Fruit fly (Drosophila melanogaster) whole organism, embryonic: ENCODE measurements around the gene CkIIalpha-i3.
A peak's percentile ranks its signal among the peaks of the same experiment; 100 is the strongest.

Experiments used
- Asciz ChIP-seq: fragments of 200-800 bp; sonication (Bioruptor generic); optimal IDR thresholded peaks from 2 replicates; lab custom pipeline; 2017; ENCODE audit warnings: missing biosample characterization, mild to moderate bottlenecking, missing genetic modification characterization, missing genetic modification reagents
- CG10462 ChIP-seq: fragments of 200-800 bp; sonication (Bioruptor generic); optimal IDR thresholded peaks from 2 replicates; lab custom pipeline; 2016; ENCODE audit warnings: missing biosample characterization, missing genetic modification characterization
- CG12659 ChIP-seq: fragments of 200-800 bp; sonication (Bioruptor generic); optimal IDR thresholded peaks from 3 replicates; lab custom pipeline; 2017; ENCODE audit warnings: mild to moderate bottlenecking, missing biosample characterization, missing genetic modification reagents, missing genetic modification characterization
- CG13296 ChIP-seq: fragments of 200-800 bp; sonication (Bioruptor generic); optimal IDR thresholded peaks from 3 replicates; lab custom pipeline; 2018; ENCODE audit warnings: missing biosample characterization, mild to moderate bottlenecking, missing genetic modification characterization
- CG13424 ChIP-seq: fragments of 200-800 bp; sonication (Bioruptor generic); optimal IDR thresholded peaks from 2 replicates; lab custom pipeline; 2019; ENCODE audit warnings: missing biosample characterization, mild to moderate bottlenecking, missing genetic modification characterization, moderate library complexity
- CG14441 ChIP-seq: fragments of 200-800 bp; sonication (Bioruptor generic); IDR thresholded peaks from 2 replicates; pipeline ENCODE4 v1.3.6; 2022; ENCODE audit warnings: missing biosample characterization, missing genetic modification characterization
- CG17829 ChIP-seq: fragments of 200-800 bp; optimal IDR thresholded peaks from 2 replicates; lab custom pipeline; 2019; ENCODE audit warnings: missing biosample characterization, mild to moderate bottlenecking, missing genetic modification characterization, moderate library complexity
- CG18599 ChIP-seq: fragments of 200-800 bp; sonication (Bioruptor generic); optimal IDR thresholded peaks from 3 replicates; lab custom pipeline; 2017; ENCODE audit warnings: missing biosample characterization, missing genetic modification characterization, mild to moderate bottlenecking, moderate library complexity, missing genetic modification reagents
- CG30403 ChIP-seq: fragments of 200-800 bp; sonication (Bioruptor generic); optimal IDR thresholded peaks from 3 replicates; lab custom pipeline; 2016; ENCODE audit warnings: missing biosample characterization, missing genetic modification characterization
- CG30431 ChIP-seq: fragments of 200-800 bp; sonication (Bioruptor generic); optimal IDR thresholded peaks from 2 replicates; lab custom pipeline; 2017; ENCODE audit warnings: missing biosample characterization, missing genetic modification characterization
- CG3281 ChIP-seq: fragments of 200-800 bp; sonication (Bioruptor generic); optimal IDR thresholded peaks from 3 replicates; lab custom pipeline; 2017; ENCODE audit warnings: missing biosample characterization, mild to moderate bottlenecking, missing genetic modification characterization
- CG34422 ChIP-seq: fragments of 200-800 bp; sonication (Bioruptor generic); IDR thresholded peaks from 3 replicates; pipeline ENCODE4 v1.3.6; 2022; ENCODE audit warnings: missing biosample characterization, missing genetic modification characterization
- CG4282 ChIP-seq: fragments of 200-800 bp; sonication (Bioruptor generic); optimal IDR thresholded peaks from 2 replicates; lab custom pipeline; 2016; ENCODE audit warnings: missing biosample characterization, missing genetic modification characterization
- CG4424 ChIP-seq: fragments of 200-800 bp; sonication (Bioruptor generic); optimal IDR thresholded peaks from 3 replicates; lab custom pipeline; 2016; ENCODE audit warnings: missing biosample characterization, missing genetic modification characterization
- CG6854 ChIP-seq: fragments of 200-800 bp; sonication (Bioruptor generic); optimal IDR thresholded peaks from 3 replicates; lab custom pipeline; 2017; ENCODE audit warnings: missing biosample characterization, mild to moderate bottlenecking, missing genetic modification characterization
- CG8388 ChIP-seq: fragments of 200-800 bp; sonication (Bioruptor generic); optimal IDR thresholded peaks from 2 replicates; lab custom pipeline; 2019; ENCODE audit warnings: missing biosample characterization, mild to moderate bottlenecking, missing genetic modification characterization, moderate library complexity
- CG9932 ChIP-seq: fragments of 200-800 bp; sonication (Bioruptor generic); IDR thresholded peaks from 2 replicates; pipeline ENCODE4 v1.3.6; 2022; ENCODE audit warnings: missing biosample characterization, missing genetic modification characterization
- CTCF ChIP-seq: fragments of 200-800 bp; sonication (Bioruptor generic); optimal IDR thresholded peaks from 2 replicates; lab custom pipeline; 2017; ENCODE audit warnings: missing biosample characterization, mild to moderate bottlenecking, missing genetic modification characterization, moderate library complexity
- D ChIP-seq, 2 experiments: fragments of 200-800 bp in 1 of 2; fragments of >200 bp in 1 of 2; sonication (Bioruptor generic) in 1 of 2; optimal IDR thresholded peaks; 2 replicates in 1 of 2; 3 replicates in 1 of 2; lab custom pipeline; 2017; ENCODE audit warnings: mild to moderate bottlenecking in 1 of 2, missing biosample characterization in 1 of 2, missing genetic modification characterization in 1 of 2, missing genetic modification reagents in 1 of 2
- Dek ChIP-seq: fragments of 200-800 bp; sonication (Bioruptor generic); optimal IDR thresholded peaks from 3 replicates; lab custom pipeline; 2019; ENCODE audit warnings: missing biosample characterization, mild to moderate bottlenecking, missing genetic modification characterization, moderate library complexity
- E2f2 ChIP-seq: fragments of 200-800 bp; sonication (Bioruptor generic); IDR thresholded peaks from 2 replicates; pipeline ENCODE4 v1.3.6; 2022; ENCODE audit warnings: missing biosample characterization, missing genetic modification characterization
- Fer2 ChIP-seq: fragments of 200-800 bp; sonication (Bioruptor generic); optimal IDR thresholded peaks from 2 replicates; lab custom pipeline; 2018; ENCODE audit warnings: missing biosample characterization, mild to moderate bottlenecking, missing genetic modification characterization, moderate library complexity
- HLH3B ChIP-seq: fragments of 200-800 bp; sonication (Bioruptor generic); IDR thresholded peaks from 2 replicates; pipeline ENCODE4 v1.3.6; 2022; ENCODE audit warnings: missing biosample characterization, missing genetic modification characterization
- HmgZ ChIP-seq: fragments of 200-800 bp; sonication (Bioruptor generic); optimal IDR thresholded peaks from 2 replicates; lab custom pipeline; 2018; ENCODE audit warnings: missing biosample characterization, mild to moderate bottlenecking, missing genetic modification characterization
- Mad ChIP-seq: fragments of 200-800 bp; sonication (Bioruptor generic); optimal IDR thresholded peaks from 2 replicates; lab custom pipeline; 2016; ENCODE audit warnings: missing biosample characterization, missing genetic modification characterization
- Mes4 ChIP-seq: fragments of 200-800 bp; sonication (Bioruptor generic); optimal IDR thresholded peaks from 2 replicates; lab custom pipeline; 2016; ENCODE audit warnings: missing biosample characterization, missing genetic modification characterization
- Opbp ChIP-seq: fragments of 200-800 bp; sonication (Bioruptor generic); IDR thresholded peaks from 3 replicates; pipeline ENCODE4 v1.3.6; 2022; ENCODE audit warnings: missing biosample characterization, missing genetic modification characterization; ENCODE audit not compliant: partially characterized antibody
- Ptx1 ChIP-seq: fragments of 200-800 bp; sonication (Bioruptor generic); IDR thresholded peaks from 2 replicates; pipeline ENCODE4 v1.3.6; 2022; ENCODE audit warnings: missing biosample characterization, missing genetic modification characterization
- Rfx ChIP-seq: fragments of 200-800 bp; sonication (Bioruptor generic); IDR thresholded peaks from 2 replicates; pipeline ENCODE4 v1.3.6; 2022; ENCODE audit warnings: missing biosample characterization, missing genetic modification characterization
- Six4 ChIP-seq: fragments of 200-800 bp; sonication (Bioruptor generic); optimal IDR thresholded peaks from 2 replicates; lab custom pipeline; 2016; ENCODE audit warnings: missing biosample characterization, missing genetic modification characterization
- Sry-β ChIP-seq: fragments of 200-800 bp; sonication (Bioruptor generic); optimal IDR thresholded peaks from 2 replicates; lab custom pipeline; 2018; ENCODE audit warnings: missing biosample characterization, mild to moderate bottlenecking, missing genetic modification characterization, moderate library complexity
- Vsx1 ChIP-seq: fragments of 200-800 bp; sonication (Bioruptor generic); optimal IDR thresholded peaks from 2 replicates; lab custom pipeline; 2017; ENCODE audit warnings: missing biosample characterization, mild to moderate bottlenecking, missing genetic modification characterization, missing genetic modification reagents
- Xrp1 ChIP-seq: fragments of 200-800 bp; sonication (Bioruptor generic); IDR thresholded peaks from 2 replicates; pipeline ENCODE4 v1.3.6; 2022; ENCODE audit warnings: missing biosample characterization, missing genetic modification characterization
- cwo ChIP-seq: fragments of 200-800 bp; sonication (Bioruptor generic); optimal IDR thresholded peaks from 3 replicates; lab custom pipeline; 2017; ENCODE audit warnings: missing biosample characterization, missing genetic modification characterization, mild to moderate bottlenecking, moderate library complexity, missing genetic modification reagents
- dmrt99B ChIP-seq: fragments of 200-800 bp; sonication (Bioruptor generic); optimal IDR thresholded peaks from 2 replicates; lab custom pipeline; 2018; ENCODE audit warnings: missing biosample characterization, mild to moderate bottlenecking, missing genetic modification characterization, moderate library complexity
- dpn ChIP-seq, 2 experiments: fragments of 200-800 bp; sonication (Bioruptor generic); optimal IDR thresholded peaks; 3 replicates each; lab custom pipeline; 2016; ENCODE audit warnings: missing biosample characterization in 2 of 2, missing genetic modification characterization in 2 of 2
- esg ChIP-seq: fragments of 200-800 bp; sonication (Bioruptor generic); conservative IDR thresholded peaks from 2 replicates; pipeline ENCODE4 v1.3.6; 2022; ENCODE audit warnings: missing biosample characterization, missing genetic modification characterization
- her ChIP-seq: fragments of 200-800 bp; sonication (Bioruptor generic); optimal IDR thresholded peaks from 2 replicates; lab custom pipeline; 2016; ENCODE audit warnings: missing biosample characterization, missing genetic modification characterization
- jing ChIP-seq: fragments of 200-800 bp; sonication (Bioruptor generic); optimal IDR thresholded peaks from 2 replicates; lab custom pipeline; 2018; ENCODE audit warnings: missing biosample characterization, mild to moderate bottlenecking, missing genetic modification characterization
- kay ChIP-seq: fragments of 200-800 bp; sonication (Bioruptor generic); optimal IDR thresholded peaks from 2 replicates; lab custom pipeline; 2016; ENCODE audit warnings: missing biosample characterization, missing genetic modification characterization
- lab ChIP-seq: fragments of 200-800 bp; sonication (Bioruptor generic); optimal IDR thresholded peaks from 3 replicates; lab custom pipeline; 2017; ENCODE audit warnings: missing biosample characterization, missing genetic modification characterization, mild to moderate bottlenecking, moderate library complexity, missing genetic modification reagents
- repo ChIP-seq: fragments of 200-800 bp; sonication (Bioruptor generic); optimal IDR thresholded peaks from 2 replicates; lab custom pipeline; 2016; ENCODE audit warnings: missing biosample characterization, missing genetic modification characterization
- scrt ChIP-seq: fragments of 200-800 bp; sonication (Bioruptor generic); optimal IDR thresholded peaks from 2 replicates; lab custom pipeline; 2018; ENCODE audit warnings: missing biosample characterization, mild to moderate bottlenecking, missing genetic modification characterization, moderate library complexity
- sens ChIP-seq: fragments of 200-800 bp; sonication (Bioruptor generic); peaks from one replicate; lab custom pipeline; 2016; ENCODE audit warnings: missing biosample characterization, missing genetic modification characterization
- seq ChIP-seq: fragments of 200-800 bp; sonication (Bioruptor generic); IDR thresholded peaks from 2 replicates; pipeline ENCODE4 v1.3.6; 2022; ENCODE audit warnings: missing biosample characterization, missing genetic modification characterization
- sob ChIP-seq: fragments of 200-800 bp; sonication (Bioruptor generic); IDR thresholded peaks from 2 replicates; pipeline ENCODE4 v1.3.6; 2022; ENCODE audit warnings: missing biosample characterization, missing genetic modification characterization
- stc ChIP-seq: fragments of 200-800 bp; sonication (Bioruptor generic); IDR thresholded peaks from 2 replicates; pipeline ENCODE4 v1.3.6; 2022; ENCODE audit warnings: missing biosample characterization, missing genetic modification characterization
- zen ChIP-seq: fragments of 200-800 bp; sonication (Bioruptor generic); optimal IDR thresholded peaks from 3 replicates; lab custom pipeline; 2018; ENCODE audit warnings: missing biosample characterization, mild to moderate bottlenecking, missing genetic modification characterization, moderate library complexity

CkIIalpha-i3 gene

dm6 chr3L:700160-700917 lies 10.1 kb downstream of the CkIIalpha-i3 start:
- TF ChIP-seq Fer2 (tag; lab: Kevin White, UChicago) (peak; percentile 12), CG14441 (GFP tag; lab: Robert Waterston, UW) (0 out of 2 replicates have a peak, but pooled peaks have one; percentile 30), CG17829 (peak; percentile 44), CG6854 (GFP tag; lab: Kevin White, UChicago) (peak; percentile 71), sob (GFP tag; lab: Robert Waterston, UW) (peak; percentile 46; the same call in 1 of the 2 replicates), HLH3B (GFP tag; lab: Robert Waterston, UW) (peak; percentile 56; the same call in 1 of the 2 replicates), kay (no peak), Opbp (no peak), CG9932 (peak; percentile 28; the same call in 1 of the 2 replicates), Sry-β (GFP tag; lab: Kevin White, UChicago) (no peak), Rfx (GFP tag; lab: Robert Waterston, UW) (peak; percentile 71), CTCF (GFP tag; lab: Kevin White, UChicago) (peak; percentile 11), zen (peak; percentile 26), CG4282 (GFP tag; lab: Kevin White, UChicago) (peak; percentile 1), CG3281 (GFP tag; lab: Kevin White, UChicago) (peak; percentile 76), dpn (GFP tag; optimal IDR thresholded peaks at IDR 0.05; lab: Kevin White, UChicago) (peak; percentile 13 to 60), jing (GFP tag; lab: Kevin White, UChicago) (peak; percentile 5), Mes4 (GFP tag; lab: Kevin White, UChicago) (peak; percentile 23), CG4424 (GFP tag; lab: Kevin White, UChicago) (peak; percentile 28), sens (GFP tag; lab: Kevin White, UChicago) (peak; percentile 91), Ptx1 (GFP tag; lab: Robert Waterston, UW) (peak; percentile 54), CG13424 (peak; percentile 75), Mad (GFP tag; lab: Kevin White, UChicago) (peak; percentile 16), stc (GFP tag; lab: Robert Waterston, UW) (peak; percentile 48; the same call in 1 of the 2 replicates), Vsx1 (GFP tag; lab: Kevin White, UChicago) (peak; percentile 55), CG12659 (GFP tag; lab: Kevin White, UChicago) (peak; percentile 68), E2f2 (peak; percentile 31; the same call in 1 of the 2 replicates), cwo (GFP tag; lab: Kevin White, UChicago) (peak; percentile 46), dmrt99B (tag; lab: Kevin White, UChicago) (peak; percentile 67), CG8388 (GFP tag; lab: Kevin White, UChicago) (peak; percentile 50), D (optimal IDR thresholded peaks at IDR 0.05; lab: Kevin White, UChicago) (no peak), D (GFP tag; optimal IDR thresholded peaks at IDR 0.05; lab: Kevin White, UChicago) (peak; percentile 28), her (peak; percentile 57), Xrp1 (peak; percentile 69), CG30403 (GFP tag; lab: Kevin White, UChicago) (peak; percentile 53), esg (GFP tag; lab: Robert Waterston, UW) (peak; percentile 45; the same call in 1 of the 2 replicates), seq (peak; percentile 40; the same call in 1 of the 2 replicates), Dek (tag; lab: Kevin White, UChicago) (peak; percentile 21), CG10462 (GFP tag; lab: Kevin White, UChicago) (peak; percentile 20), Asciz (GFP tag; lab: Kevin White, UChicago) (peak; percentile 59), Six4 (peak; percentile 55), HmgZ (tag; lab: Kevin White, UChicago) (peak; percentile 71), lab (GFP tag; lab: Kevin White, UChicago) (peak; percentile 80), CG18599 (GFP tag; lab: Kevin White, UChicago) (peak; percentile 75), CG30431 (no peak), scrt (peak; percentile 61), CG13296 (peak; percentile 72), repo (peak; percentile 9), CG34422 (GFP tag; lab: Robert Waterston, UW) (0 out of 3 replicates have a peak, but pooled peaks have one; percentile 44)
